Fruit fly (Drosophila melanogaster) whole organism, embryonic: ENCODE data around the gene CG11842.
A peak's percentile ranks its signal among the peaks of the same experiment; 100 is the strongest.

Source experiments
- B-H2 ChIP-seq: fragments of 200-800 bp; sonication (Bioruptor generic); optimal IDR thresholded peaks from 2 replicates; lab custom pipeline; 2018; ENCODE audit warnings: missing biosample characterization, mild to moderate bottlenecking, missing genetic modification characterization
- Bdp1 ChIP-seq: fragments of 200-800 bp; sonication (Bioruptor generic); optimal IDR thresholded peaks from 3 replicates; lab custom pipeline; 2016; ENCODE audit warnings: missing biosample characterization, missing genetic modification characterization
- Bgb ChIP-seq: fragments of 200-800 bp; sonication (Bioruptor generic); IDR thresholded peaks from 2 replicates; pipeline ENCODE4 v1.3.6; 2022; ENCODE audit warnings: missing biosample characterization, missing genetic modification characterization; ENCODE audit not compliant: partially characterized antibody
- C15 ChIP-seq: fragments of 200-800 bp; sonication (Bioruptor generic); IDR thresholded peaks from 3 replicates; pipeline ENCODE4 v1.3.6; 2022; ENCODE audit warnings: missing biosample characterization, missing genetic modification characterization
- CG10209 ChIP-seq: fragments of 200-800 bp; sonication (Bioruptor generic); optimal IDR thresholded peaks from 3 replicates; lab custom pipeline; 2017; ENCODE audit warnings: missing biosample characterization, mild to moderate bottlenecking, missing genetic modification characterization, missing genetic modification reagents
- CG14050 ChIP-seq: fragments of 200-800 bp; sonication (Bioruptor generic); IDR thresholded peaks from 3 replicates; pipeline ENCODE4 v1.3.6; 2022; ENCODE audit warnings: missing biosample characterization, missing genetic modification characterization
- CG14965 ChIP-seq: fragments of 200-800 bp; sonication (Bioruptor generic); optimal IDR thresholded peaks from 2 replicates; lab custom pipeline; 2016; ENCODE audit warnings: missing biosample characterization, missing genetic modification characterization, borderline replicate concordance
- CG15479 ChIP-seq: fragments of 200-800 bp; sonication (Bioruptor generic); optimal IDR thresholded peaks from 3 replicates; lab custom pipeline; 2019; ENCODE audit warnings: missing biosample characterization, mild to moderate bottlenecking, missing genetic modification characterization, moderate library complexity
- CG16863 ChIP-seq: fragments of 200-800 bp; sonication (Bioruptor generic); optimal IDR thresholded peaks from 3 replicates; lab custom pipeline; 2016; ENCODE audit warnings: missing biosample characterization, missing genetic modification characterization
- CG2712 ChIP-seq: fragments of 200-800 bp; optimal IDR thresholded peaks from 3 replicates; lab custom pipeline; 2019; ENCODE audit warnings: missing biosample characterization, mild to moderate bottlenecking, missing genetic modification characterization, moderate library complexity
- CG3065 ChIP-seq: fragments of 200-800 bp; sonication (Bioruptor generic); optimal IDR thresholded peaks from 2 replicates; lab custom pipeline; 2016; ENCODE audit warnings: missing biosample characterization, missing genetic modification characterization
- CG42726 ChIP-seq: fragments of 200-800 bp; sonication (Bioruptor generic); IDR thresholded peaks from 2 replicates; pipeline ENCODE4 v1.3.6; 2022; ENCODE audit warnings: missing biosample characterization, missing genetic modification characterization; ENCODE audit not compliant: partially characterized antibody
- CG6654 ChIP-seq: fragments of 200-800 bp; sonication (Bioruptor generic); optimal IDR thresholded peaks from 2 replicates; lab custom pipeline; 2017; ENCODE audit warnings: missing biosample characterization, mild to moderate bottlenecking, missing genetic modification characterization
- CG6854 ChIP-seq: fragments of 200-800 bp; sonication (Bioruptor generic); optimal IDR thresholded peaks from 3 replicates; lab custom pipeline; 2017; ENCODE audit warnings: missing biosample characterization, mild to moderate bottlenecking, missing genetic modification characterization
- CG7271 ChIP-seq: fragments of 200-800 bp; sonication (Bioruptor generic); optimal IDR thresholded peaks from 2 replicates; lab custom pipeline; 2018; ENCODE audit warnings: missing biosample characterization, mild to moderate bottlenecking, missing genetic modification characterization, moderate library complexity
- CG7372 ChIP-seq: fragments of 200-800 bp; sonication (Bioruptor generic); IDR thresholded peaks from 2 replicates; pipeline ENCODE4 v1.3.6; 2022; ENCODE audit warnings: missing biosample characterization, missing genetic modification characterization
- CG9797 ChIP-seq: fragments of 200-800 bp; sonication (Bioruptor generic); optimal IDR thresholded peaks from 3 replicates; lab custom pipeline; 2018; ENCODE audit warnings: missing biosample characterization, mild to moderate bottlenecking, missing genetic modification characterization
- CG9817 ChIP-seq: fragments of 200-800 bp; sonication (Bioruptor generic); optimal IDR thresholded peaks from 2 replicates; lab custom pipeline; 2018; ENCODE audit warnings: missing biosample characterization, mild to moderate bottlenecking, missing genetic modification characterization, moderate library complexity
- CG9932 ChIP-seq: fragments of 200-800 bp; sonication (Bioruptor generic); IDR thresholded peaks from 2 replicates; pipeline ENCODE4 v1.3.6; 2022; ENCODE audit warnings: missing biosample characterization, missing genetic modification characterization
- Chrac-16 ChIP-seq: fragments of 200-800 bp; sonication (Bioruptor generic); optimal IDR thresholded peaks from 3 replicates; lab custom pipeline; 2016; ENCODE audit warnings: missing biosample characterization, missing genetic modification characterization
- Dip2 ChIP-seq: fragments of 200-800 bp; sonication (Bioruptor generic); IDR thresholded peaks from 2 replicates; pipeline ENCODE4 v1.3.6; 2022; ENCODE audit warnings: missing biosample characterization, missing genetic modification characterization
- Doc2 ChIP-seq: fragments of 200-800 bp; sonication (Bioruptor generic); IDR thresholded peaks from 2 replicates; pipeline ENCODE4 v1.3.6; 2022; ENCODE audit warnings: missing biosample characterization, missing genetic modification characterization
- Dp ChIP-seq: fragments of 200-800 bp; sonication (Bioruptor generic); optimal IDR thresholded peaks from 2 replicates; lab custom pipeline; 2018; ENCODE audit warnings: missing biosample characterization, mild to moderate bottlenecking, missing genetic modification characterization, moderate library complexity
- Dref ChIP-seq: fragments of 200-800 bp; sonication (Bioruptor generic); IDR thresholded peaks from 2 replicates; pipeline ENCODE4 v1.3.6; 2022; ENCODE audit warnings: missing biosample characterization, missing genetic modification characterization
- Fer3 ChIP-seq: fragments of 200-800 bp; sonication (Bioruptor generic); optimal IDR thresholded peaks from 2 replicates; lab custom pipeline; 2018; ENCODE audit warnings: missing biosample characterization, mild to moderate bottlenecking, missing genetic modification characterization, moderate library complexity
- Gug ChIP-seq: fragments of 200-800 bp; sonication (Bioruptor generic); IDR thresholded peaks from 4 replicates; pipeline ENCODE4 v1.3.6; 2022; ENCODE audit warnings: missing biosample characterization, missing genetic modification characterization
- H15 ChIP-seq: fragments of 200-800 bp; sonication (Bioruptor generic); IDR thresholded peaks from 3 replicates; pipeline ENCODE4 v1.3.6; 2022; ENCODE audit warnings: missing biosample characterization, missing genetic modification characterization
- HLH4C ChIP-seq: fragments of 200-800 bp; sonication (Bioruptor generic); IDR thresholded peaks from 3 replicates; pipeline ENCODE4 v1.3.6; 2022; ENCODE audit warnings: missing biosample characterization, missing genetic modification characterization; ENCODE audit not compliant: partially characterized antibody
- Hand ChIP-seq: fragments of 200-800 bp; sonication (Bioruptor generic); optimal IDR thresholded peaks from 2 replicates; lab custom pipeline; 2017; ENCODE audit warnings: mild to moderate bottlenecking, missing biosample characterization, missing genetic modification reagents, missing genetic modification characterization
- Max ChIP-seq: fragments of 200-800 bp; sonication (Bioruptor generic); optimal IDR thresholded peaks from 2 replicates; lab custom pipeline; 2016; ENCODE audit warnings: missing biosample characterization, mild to moderate bottlenecking, missing genetic modification characterization
- Poxn ChIP-seq: fragments of 200-800 bp; sonication (Bioruptor generic); IDR thresholded peaks from 2 replicates; pipeline ENCODE4 v1.3.6; 2022; ENCODE audit warnings: missing biosample characterization, missing genetic modification characterization
- Side ChIP-seq: fragments of 200-800 bp; sonication (Bioruptor generic); optimal IDR thresholded peaks from 2 replicates; lab custom pipeline; 2016; ENCODE audit warnings: missing biosample characterization, missing genetic modification characterization
- Six4 ChIP-seq: fragments of 200-800 bp; sonication (Bioruptor generic); optimal IDR thresholded peaks from 2 replicates; lab custom pipeline; 2016; ENCODE audit warnings: missing biosample characterization, missing genetic modification characterization
- Sox100B ChIP-seq: fragments of 200-800 bp; sonication (Bioruptor generic); optimal IDR thresholded peaks from 3 replicates; lab custom pipeline; 2018; ENCODE audit warnings: missing biosample characterization, mild to moderate bottlenecking, missing genetic modification characterization
- cas ChIP-seq: fragments of 200-800 bp; sonication (Bioruptor generic); IDR thresholded peaks from 2 replicates; pipeline ENCODE4 v1.3.6; 2022; ENCODE audit warnings: missing biosample characterization, missing genetic modification characterization
- grau ChIP-seq: fragments of 200-800 bp; optimal IDR thresholded peaks from 3 replicates; lab custom pipeline; 2019; ENCODE audit warnings: missing biosample characterization, mild to moderate bottlenecking, missing genetic modification characterization, moderate library complexity
- h ChIP-seq: fragments of >200 bp; optimal IDR thresholded peaks from 2 replicates; lab custom pipeline; 2017
- hkb ChIP-seq, 2 experiments: fragments of 200-800 bp in 1 of 2; fragments of >200 bp in 1 of 2; sonication (Bioruptor generic) in 1 of 2; IDR thresholded peaks in 1 of 2; optimal IDR thresholded peaks in 1 of 2; 2 replicates each; pipeline versions ENCODE4 v1.3.6 to Lab custom; 2017 to 2022; ENCODE audit warnings: missing biosample characterization in 1 of 2, missing genetic modification characterization in 1 of 2
- lov ChIP-seq, 2 experiments: fragments of 200-800 bp in 1 of 2; fragments of >200 bp in 1 of 2; sonication (Bioruptor generic) in 1 of 2; IDR thresholded peaks in 1 of 2; optimal IDR thresholded peaks in 1 of 2; 2 replicates in 1 of 2; 3 replicates in 1 of 2; pipeline versions ENCODE4 v1.3.6 to Lab custom; 2017 to 2022; ENCODE audit warnings: missing biosample characterization in 1 of 2, missing genetic modification characterization in 1 of 2
- mam ChIP-seq: fragments of 200-800 bp; sonication (Bioruptor generic); optimal IDR thresholded peaks from 3 replicates; lab custom pipeline; 2016; ENCODE audit warnings: missing biosample characterization, missing genetic modification characterization
- pho ChIP-seq: fragments of 200-800 bp; sonication (Bioruptor generic); optimal IDR thresholded peaks from 2 replicates; lab custom pipeline; 2016; ENCODE audit warnings: missing biosample characterization, missing genetic modification characterization
- prd ChIP-seq, 3 experiments: fragments of >200 bp in 2 of 3; fragments of 200-800 bp in 1 of 3; sonication (Bioruptor generic) in 1 of 3; optimal IDR thresholded peaks in 2 of 3; IDR thresholded peaks in 1 of 3; 2 replicates in 2 of 3; 3 replicates in 1 of 3; pipeline versions ENCODE4 v1.3.6 to Lab custom; 2017 to 2022; ENCODE audit warnings: missing biosample characterization in 1 of 3, missing genetic modification characterization in 1 of 3
- ranshi ChIP-seq: fragments of 200-800 bp; sonication (Bioruptor generic); IDR thresholded peaks from 2 replicates; pipeline ENCODE4 v1.3.6; 2022; ENCODE audit warnings: missing biosample characterization, missing genetic modification characterization
- rib ChIP-seq: fragments of 200-800 bp; sonication (Bioruptor generic); IDR thresholded peaks from 2 replicates; pipeline ENCODE4 v1.3.6; 2022; ENCODE audit warnings: missing biosample characterization, missing genetic modification characterization
- sim ChIP-seq: fragments of 200-800 bp; sonication (Bioruptor generic); IDR thresholded peaks from 2 replicates; pipeline ENCODE4 v1.3.6; 2022; ENCODE audit warnings: missing biosample characterization, missing genetic modification characterization
- tna ChIP-seq: fragments of 200-800 bp; sonication (Bioruptor generic); IDR thresholded peaks from 2 replicates; pipeline ENCODE4 v1.3.6; 2022; ENCODE audit warnings: missing biosample characterization, missing genetic modification characterization; ENCODE audit not compliant: partially characterized antibody
- usp ChIP-seq: fragments of >200 bp; optimal IDR thresholded peaks from 2 replicates; lab custom pipeline; 2017; ENCODE audit warnings: missing biosample characterization, missing genetic modification characterization
- yki ChIP-seq: fragments of >200 bp; optimal IDR thresholded peaks from 3 replicates; lab custom pipeline; 2018

CG11842 gene

dm6 chr3R:29033909-29034629 is 18.4 kb upstream of the CG11842 start, which contains the start of the genes beta4GalNAcTB and Cpsf100 (continued):
- no peak for TF ChIP-seq Dref (GFP tag; lab: Robert Waterston, UW)
- peak; percentile 8 for TF ChIP-seq CG3065 (GFP tag; lab: Kevin White, UChicago)
- TF ChIP-seq yki (lab: Kevin White, UChicago): no peak
- TF ChIP-seq cas (GFP tag; lab: Robert Waterston, UW): 0 out of 2 replicates have a peak, but pooled peaks have one; percentile 9
- 0 out of 3 replicates have a peak, but pooled peaks have one; percentile 47 for TF ChIP-seq C15 (GFP tag; lab: Robert Waterston, UW)
- TF ChIP-seq Dip2 (GFP tag; lab: Robert Waterston, UW): no peak
- no peak for TF ChIP-seq Bgb (GFP tag; lab: Robert Waterston, UW)
- TF ChIP-seq Poxn (GFP tag; lab: Robert Waterston, UW): 0 out of 2 replicates have a peak, but pooled peaks have one; percentile 25
- no peak for TF ChIP-seq Dp (GFP tag; lab: Kevin White, UChicago)
- TF ChIP-seq pho (GFP tag; lab: Kevin White, UChicago): peak; percentile 55
- no peak for TF ChIP-seq Hand (GFP tag; lab: Kevin White, UChicago)
- TF ChIP-seq CG9932: peak; percentile 79
- no peak for TF ChIP-seq HLH4C (GFP tag; lab: Robert Waterston, UW)
- TF ChIP-seq lov (optimal IDR thresholded peaks at IDR 0.05; lab: Kevin White, UChicago): no peak
- no peak for TF ChIP-seq lov (GFP tag; IDR thresholded peaks at IDR 0.05; lab: Robert Waterston, UW)
- TF ChIP-seq sim: no peak
- TF ChIP-seq CG7372 (GFP tag; lab: Robert Waterston, UW): peak; percentile 34
- TF ChIP-seq grau (tag; lab: Kevin White, UChicago): peak; percentile 97
- no peak for TF ChIP-seq CG9797 (GFP tag; lab: Kevin White, UChicago)
- no peak for TF ChIP-seq hkb (optimal IDR thresholded peaks at IDR 0.05; lab: Kevin White, UChicago)
- TF ChIP-seq hkb (GFP tag; IDR thresholded peaks at IDR 0.05; lab: Robert Waterston, UW): peak; percentile 35; the same call in 1 of the 2 replicates
- TF ChIP-seq rib (GFP tag; lab: Robert Waterston, UW): peak; percentile 65; the same call in 1 of the 2 replicates
- peak; percentile 39 for TF ChIP-seq Side (GFP tag; lab: Kevin White, UChicago)
- TF ChIP-seq Six4 (GFP tag; lab: Kevin White, UChicago): peak; percentile 49
- TF ChIP-seq CG7271: peak; percentile 17
- TF ChIP-seq CG2712 (tag; lab: Kevin White, UChicago): peak; percentile 80
- TF ChIP-seq Sox100B (GFP tag; lab: Kevin White, UChicago): peak; percentile 83
- TF ChIP-seq Max: peak; percentile 78
- peak; percentile 64 for TF ChIP-seq mam (GFP tag; lab: Kevin White, UChicago)
- TF ChIP-seq CG14965 (GFP tag; lab: Kevin White, UChicago): no peak
- TF ChIP-seq h (lab: Kevin White, UChicago): no peak
- TF ChIP-seq CG16863: peak; percentile 64
- TF ChIP-seq Gug: peak; percentile 71
- TF ChIP-seq CG14050 (GFP tag; lab: Robert Waterston, UW): peak; percentile 18; the same call in 1 of the 3 replicates
- no peak for TF ChIP-seq Doc2
- TF ChIP-seq CG15479: no peak
- no peak for TF ChIP-seq CG42726
- peak; percentile 48 for TF ChIP-seq CG6854 (GFP tag; lab: Kevin White, UChicago)
- TF ChIP-seq Fer3 (tag; lab: Kevin White, UChicago): peak; percentile 53
- TF ChIP-seq CG6654 (GFP tag; lab: Kevin White, UChicago): peak; percentile 35
- TF ChIP-seq CG9817 (tag; lab: Kevin White, UChicago): peak; percentile 61
- TF ChIP-seq Bdp1 (GFP tag; lab: Kevin White, UChicago): peak; percentile 48
- no peak for TF ChIP-seq tna (GFP tag; lab: Robert Waterston, UW)
- peak; percentile 56; the same call in 1 of the 2 replicates for TF ChIP-seq ranshi
- TF ChIP-seq B-H2: peak; percentile 17
- peak; percentile 70 for TF ChIP-seq CG10209 (GFP tag; lab: Kevin White, UChicago)
- no peak for TF ChIP-seq prd (optimal IDR thresholded peaks at IDR 0.05; lab: Kevin White, UChicago)
- TF ChIP-seq prd (GFP tag; IDR thresholded peaks at IDR 0.05; lab: Robert Waterston, UW): peak; percentile 77
- no peak for TF ChIP-seq usp (GFP tag; lab: Kevin White, UChicago)
- TF ChIP-seq Chrac-16: peak; percentile 74
- peak; percentile 62; the same call in 2 of the 3 replicates for TF ChIP-seq H15
